Worm (Caenorhabditis elegans) whole organism, late embryonic: ENCODE measurements around the gene ZC487.1.

ENCODE experiments used
- C08G9.2 ChIP-seq: sonication (generic microtip); optimal IDR thresholded peaks from 2 replicates; lab custom pipeline; 2016; ENCODE audit warnings: mild to moderate bottlenecking, missing genetic modification characterization, moderate library complexity, missing compliant biosample characterization
- C38D4.7 ChIP-seq: fragments of 200-800 bp; sonication (Bioruptor generic); optimal IDR thresholded peaks from 2 replicates; lab custom pipeline; 2018; ENCODE audit warnings: mild to moderate bottlenecking, missing genetic modification characterization, moderate library complexity, missing compliant biosample characterization
- F13H6.1 ChIP-seq: sonication (generic microtip); optimal IDR thresholded peaks from 2 replicates; lab custom pipeline; 2016; ENCODE audit warnings: missing genetic modification characterization, missing compliant biosample characterization
- K09A11.1 ChIP-seq: sonication (generic microtip); optimal IDR thresholded peaks from 2 replicates; lab custom pipeline; 2017; ENCODE audit warnings: antibody characterized with exemption, mild to moderate bottlenecking, missing genetic modification characterization, missing compliant biosample characterization; ENCODE audit not compliant: insufficient read depth
- Y22D7AL.16 ChIP-seq: sonication (generic microtip); optimal IDR thresholded peaks from 2 replicates; lab custom pipeline; 2016; ENCODE audit warnings: missing genetic modification characterization, missing compliant biosample characterization
- ceh-14 ChIP-seq: sonication (generic microtip); optimal IDR thresholded peaks from 2 replicates; lab custom pipeline; 2016; ENCODE audit warnings: missing genotype, missing genetic modification characterization, missing compliant biosample characterization
- ceh-19 ChIP-seq: fragments of 200-800 bp; sonication (Bioruptor generic); optimal IDR thresholded peaks from 2 replicates; lab custom pipeline; 2018; ENCODE audit warnings: mild to moderate bottlenecking, missing genetic modification characterization, missing compliant biosample characterization
- ceh-22 ChIP-seq: sonication (generic microtip); optimal IDR thresholded peaks from 2 replicates; lab custom pipeline; 2017; ENCODE audit warnings: missing biosample characterization, missing genetic modification characterization
- ceh-24 ChIP-seq: sonication (generic microtip); optimal IDR thresholded peaks from 2 replicates; lab custom pipeline; 2016; ENCODE audit warnings: mild to moderate bottlenecking, missing genetic modification characterization, missing compliant biosample characterization
- ceh-30 ChIP-seq: fragments of 150-350 bp; optimal IDR thresholded peaks from 2 replicates; lab custom pipeline; 2014; ENCODE audit warnings: missing biosample characterization, missing genetic modification characterization
- ceh-31 ChIP-seq: sonication (generic microtip); optimal IDR thresholded peaks from 2 replicates; lab custom pipeline; 2016; ENCODE audit warnings: missing genetic modification characterization, missing compliant biosample characterization
- ceh-34 ChIP-seq: sonication (generic microtip); optimal IDR thresholded peaks from 2 replicates; lab custom pipeline; 2016; ENCODE audit warnings: mild to moderate bottlenecking, missing genetic modification characterization, missing compliant biosample characterization
- ceh-45 ChIP-seq: fragments of 200-800 bp; sonication (Bioruptor generic); IDR thresholded peaks from 2 replicates; pipeline ENCODE4 v1.3.6; 2022; ENCODE audit warnings: missing genetic modification reagents, missing genetic modification characterization, missing compliant biosample characterization
- ceh-6 ChIP-seq: fragments of 200-800 bp; sonication (Bioruptor generic); optimal IDR thresholded peaks from 2 replicates; lab custom pipeline; 2018; ENCODE audit warnings: mild to moderate bottlenecking, missing genetic modification characterization, missing compliant biosample characterization
- che-1 ChIP-seq: sonication (generic microtip); optimal IDR thresholded peaks from 2 replicates; lab custom pipeline; 2016; ENCODE audit warnings: mild to moderate bottlenecking, missing genetic modification characterization, missing compliant biosample characterization
- dve-1 ChIP-seq: sonication (generic microtip); optimal IDR thresholded peaks from 2 replicates; lab custom pipeline; 2017; ENCODE audit warnings: antibody characterized with exemption, mild to moderate bottlenecking, missing genetic modification characterization, missing compliant biosample characterization
- elt-2 ChIP-seq: sonication (generic microtip); optimal IDR thresholded peaks from 2 replicates; lab custom pipeline; 2016; ENCODE audit warnings: missing genetic modification reagents, missing genetic modification characterization, missing compliant biosample characterization
- ets-4 ChIP-seq: sonication (generic microtip); optimal IDR thresholded peaks from 2 replicates; lab custom pipeline; 2016; ENCODE audit warnings: missing genetic modification characterization, missing compliant biosample characterization
- eyg-1 ChIP-seq: sonication (generic microtip); optimal IDR thresholded peaks from 2 replicates; lab custom pipeline; 2016; ENCODE audit warnings: missing genotype, missing genetic modification characterization, missing compliant biosample characterization
- fkh-6 ChIP-seq: sonication (generic microtip); optimal IDR thresholded peaks from 2 replicates; lab custom pipeline; 2016; ENCODE audit warnings: missing genetic modification characterization, missing compliant biosample characterization
- gmeb-2 ChIP-seq: sonication (generic microtip); optimal IDR thresholded peaks from 2 replicates; lab custom pipeline; 2016; ENCODE audit warnings: missing genetic modification characterization, inconsistent platforms, missing compliant biosample characterization
- hlh-13 ChIP-seq: fragments of 200-800 bp; sonication (Bioruptor generic); optimal IDR thresholded peaks from 2 replicates; lab custom pipeline; 2018; ENCODE audit warnings: mild to moderate bottlenecking, missing genetic modification characterization, missing compliant biosample characterization
- hlh-15 ChIP-seq: sonication (generic microtip); optimal IDR thresholded peaks from 2 replicates; lab custom pipeline; 2016; ENCODE audit warnings: missing genetic modification characterization, missing compliant biosample characterization
- hlh-30 ChIP-seq: sonication (generic microtip); optimal IDR thresholded peaks from 2 replicates; lab custom pipeline; 2017; ENCODE audit warnings: antibody characterized with exemption, missing genetic modification characterization, missing compliant biosample characterization; ENCODE audit not compliant: insufficient read depth
- hlh-8 ChIP-seq: sonication (generic microtip); optimal IDR thresholded peaks from 2 replicates; lab custom pipeline; 2016; ENCODE audit warnings: missing genotype, missing genetic modification characterization, missing compliant biosample characterization
- lim-6 ChIP-seq: sonication (generic microtip); optimal IDR thresholded peaks from 2 replicates; lab custom pipeline; 2016; ENCODE audit warnings: missing genetic modification characterization, missing compliant biosample characterization
- lin-11 ChIP-seq: fragments of 200-800 bp; sonication (Bioruptor generic); optimal IDR thresholded peaks from 2 replicates; lab custom pipeline; 2018; ENCODE audit warnings: mild to moderate bottlenecking, missing genetic modification characterization, missing compliant biosample characterization
- nhr-11 ChIP-seq: fragments of 150-350 bp; optimal IDR thresholded peaks from 2 replicates; lab custom pipeline; 2014; ENCODE audit warnings: missing biosample characterization, missing genetic modification characterization
- nhr-232 ChIP-seq: sonication (generic microtip); optimal IDR thresholded peaks from 2 replicates; lab custom pipeline; 2016; ENCODE audit warnings: missing genetic modification characterization, missing compliant biosample characterization
- npax-4 ChIP-seq: sonication (generic microtip); optimal IDR thresholded peaks from 2 replicates; lab custom pipeline; 2016; ENCODE audit warnings: missing genetic modification characterization, missing compliant biosample characterization
- odd-2 ChIP-seq: sonication (generic microtip); optimal IDR thresholded peaks from 2 replicates; lab custom pipeline; 2017; ENCODE audit warnings: antibody characterized with exemption, mild to moderate bottlenecking, missing genetic modification characterization, missing compliant biosample characterization
- pag-3 ChIP-seq: sonication (generic microtip); optimal IDR thresholded peaks from 2 replicates; lab custom pipeline; 2016; ENCODE audit warnings: missing compliant biosample characterization, missing genetic modification characterization, borderline replicate concordance
- pat-9 ChIP-seq: fragments of 200-800 bp; sonication (Bioruptor generic); optimal IDR thresholded peaks from 2 replicates; lab custom pipeline; 2018; ENCODE audit warnings: mild to moderate bottlenecking, missing genetic modification characterization, moderate library complexity, missing compliant biosample characterization
- ref-2 ChIP-seq: sonication (generic microtip); optimal IDR thresholded peaks from 2 replicates; lab custom pipeline; 2016; ENCODE audit warnings: missing genetic modification characterization, missing compliant biosample characterization
- sdc-2 ChIP-seq: sonication (generic microtip); optimal IDR thresholded peaks from 2 replicates; lab custom pipeline; 2016; ENCODE audit warnings: missing genotype, missing genetic modification characterization, missing compliant biosample characterization
- sox-2 ChIP-seq: fragments of 200-800 bp; sonication (Bioruptor generic); IDR thresholded peaks from 2 replicates; pipeline ENCODE4 v1.3.6; 2022; ENCODE audit warnings: missing genetic modification reagents, missing genetic modification characterization, missing compliant biosample characterization
- sox-4 ChIP-seq: sonication (generic microtip); optimal IDR thresholded peaks from 2 replicates; lab custom pipeline; 2017; ENCODE audit warnings: mild to moderate bottlenecking, missing genetic modification characterization, inconsistent platforms, missing compliant biosample characterization
- ttx-3 ChIP-seq: sonication (generic microtip); optimal IDR thresholded peaks from 2 replicates; lab custom pipeline; 2016; ENCODE audit warnings: missing genetic modification reagents, missing genetic modification characterization, missing compliant biosample characterization
- unc-42 ChIP-seq: sonication (generic microtip); optimal IDR thresholded peaks from 2 replicates; lab custom pipeline; 2016; ENCODE audit warnings: missing genotype, missing genetic modification characterization, missing compliant biosample characterization
- unc-55 ChIP-seq: sonication (generic microtip); optimal IDR thresholded peaks from 2 replicates; lab custom pipeline; 2017; ENCODE audit warnings: missing biosample characterization, missing genetic modification reagents, missing genetic modification characterization
- zip-5 ChIP-seq: sonication (generic microtip); optimal IDR thresholded peaks from 2 replicates; lab custom pipeline; 2016; ENCODE audit warnings: missing genetic modification characterization, missing compliant biosample characterization

Gene ZC487.1

ce11 chrV:6688392-6688791, 38.9 kb upstream of the ZC487.1 start, which contains the start of gene K11G9.5:
Gene K11G9.5, minus strand, starts transcription at chrV:6688492.
- no peak for TF ChIP-seq ceh-31 (tag; lab: Kevin White, UChicago)
- TF ChIP-seq ceh-24 (tag; lab: Kevin White, UChicago) = no peak
- no peak for TF ChIP-seq elt-2 (tag; lab: Kevin White, UChicago)
- no peak for TF ChIP-seq unc-42 (tag; lab: Kevin White, UChicago)
- TF ChIP-seq sox-4 (tag; lab: Kevin White, UChicago) = no peak
- TF ChIP-seq C38D4.7 (GFP tag; lab: Kevin White, UChicago) = no peak
- TF ChIP-seq nhr-232 = no peak
- no peak for TF ChIP-seq zip-5
- TF ChIP-seq dve-1 (tag; lab: Kevin White, UChicago) = no peak
- no peak for TF ChIP-seq sox-2 (GFP tag; lab: Robert Waterston, UW)

ce11 chrV:6690075-6690474, 37.2 kb upstream of the ZC487.1 start:
- no peak for TF ChIP-seq hlh-13 (GFP tag; lab: Kevin White, UChicago)
- TF ChIP-seq ceh-22 = no peak
- no peak for TF ChIP-seq eyg-1 (tag; lab: Kevin White, UChicago)
- no peak for TF ChIP-seq nhr-11 (tag; lab: Kevin White, UChicago)
- no peak for TF ChIP-seq fkh-6 (tag; lab: Kevin White, UChicago)
- TF ChIP-seq ceh-34 (tag; lab: Kevin White, UChicago) = no peak
- no peak for TF ChIP-seq K09A11.1 (tag; lab: Kevin White, UChicago)
- no peak for TF ChIP-seq odd-2 (tag; lab: Kevin White, UChicago)

ce11 chrV:6691813-6692351, 35.4 kb upstream of the ZC487.1 start, which contains the start of gene mtl-1:
Gene mtl-1, minus strand, starts transcription at chrV:6691863.
- no peak for TF ChIP-seq ceh-6 (GFP tag; lab: Kevin White, UChicago)
- TF ChIP-seq ttx-3 (tag; lab: Kevin White, UChicago) = no peak
- TF ChIP-seq ceh-30 (tag; lab: Kevin White, UChicago) = no peak
- no peak for TF ChIP-seq ref-2 (tag; lab: Kevin White, UChicago)
- no peak for TF ChIP-seq sdc-2
- TF ChIP-seq lim-6 = no peak
- TF ChIP-seq nhr-11 (tag; lab: Kevin White, UChicago) = no peak
- TF ChIP-seq C08G9.2 (tag; lab: Kevin White, UChicago) = no peak
- TF ChIP-seq lin-11 = no peak
- TF ChIP-seq hlh-15 = no peak

ce11 chrV:6694668-6695067, 32.7 kb upstream of the ZC487.1 start, which contains the start of gene W02F12.8:
Gene W02F12.8, minus strand, starts transcription at chrV:6694768.
- TF ChIP-seq ceh-31 (tag; lab: Kevin White, UChicago) (no peak), pag-3 (tag; lab: Kevin White, UChicago) (no peak), F13H6.1 (tag; lab: Kevin White, UChicago) (no peak), K09A11.1 (tag; lab: Kevin White, UChicago) (no peak), ref-2 (tag; lab: Kevin White, UChicago) (no peak), npax-4 (tag; lab: Kevin White, UChicago) (no peak), gmeb-2 (no peak), ceh-34 (tag; lab: Kevin White, UChicago) (no peak), pat-9 (no peak)
- TF ChIP-seq, all 69 proteins: peak for 0

- TF ChIP-seq ceh-45 (GFP tag; lab: Robert Waterston, UW) (no peak), ceh-14 (no peak), nhr-11 (tag; lab: Kevin White, UChicago) (no peak), hlh-13 (GFP tag; lab: Kevin White, UChicago) (no peak), ceh-19 (no peak), che-1 (no peak), unc-55 (GFP tag; lab: Kevin White, UChicago) (no peak), hlh-30 (tag; lab: Kevin White, UChicago) (no peak), fkh-6 (tag; lab: Kevin White, UChicago) (no peak), ttx-3 (tag; lab: Kevin White, UChicago) (no peak), Y22D7AL.16 (tag; lab: Kevin White, UChicago) (no peak), hlh-8 (no peak), ets-4 (no peak), ceh-30 (tag; lab: Kevin White, UChicago) (no peak)
Observed at ce11 chrV:6697552-6697951, 29.8 kb upstream of the ZC487.1 start, which contains the start of gene W02F12.2. Gene W02F12.2, minus strand, starts transcription at chrV:6697652.
